Worm (Caenorhabditis elegans): ENCODE measurements around the gene C33F10.11.

C33F10.11 gene

ce11 chrII:4870691-4871090 lies 36.0 kb upstream of the C33F10.11 start, which contains the start of gene col-20:
Gene col-20, minus strand, starts transcription at chrII:4870791.
- TF ChIP-seq nhr-80 (tag; optimal IDR thresholded peaks at IDR 0.05) (no peak), Y79H2A.3 (GFP tag; conservative IDR thresholded peaks at IDR 0.05) (no peak), C06A6.2 (GFP tag; conservative IDR thresholded peaks at IDR 0.05) (no peak), T07F8.4 (tag; optimal IDR thresholded peaks at IDR 0.05) (no peak), egl-18 (GFP tag; IDR thresholded peaks at IDR 0.05) (no peak), tbx-9 (tag; optimal IDR thresholded peaks at IDR 0.05; ENCODE audit: borderline replicate concordance) (no peak), madf-8 (GFP tag; conservative IDR thresholded peaks at IDR 0.05) (no peak), madf-3 (GFP tag; IDR thresholded peaks at IDR 0.05) (no peak), mcd-1 (GFP tag; IDR thresholded peaks at IDR 0.05) (no peak), mxl-1 (tag; optimal IDR thresholded peaks at IDR 0.05) (no peak)

ce11 chrII:4869793-4870343 lies 35.2 kb upstream of the C33F10.11 start:
- TF ChIP-seq ceh-58 (GFP tag; IDR thresholded peaks at IDR 0.05) (no peak), egrh-3 (GFP tag; IDR thresholded peaks at IDR 0.05) (peak; percentile 89), K11D2.4 (GFP tag; IDR thresholded peaks at IDR 0.05) (0 out of 2 replicates have a peak, but pooled peaks have one; percentile 46), F10E7.11 (tag; optimal IDR thresholded peaks at IDR 0.05) (no peak), hlh-26 (GFP tag; conservative IDR thresholded peaks at IDR 0.05) (0 out of 2 replicates have a peak, but pooled peaks have one; percentile 11), zfh-2 (GFP tag; conservative IDR thresholded peaks at IDR 0.05) (peak; percentile 93), ztf-26 (tag; optimal IDR thresholded peaks at IDR 0.05) (peak; percentile 1), lin-26 (GFP tag; IDR thresholded peaks at IDR 0.05) (0 out of 2 replicates have a peak, but pooled peaks have one; percentile 32), Y56A3A.18 (GFP tag; IDR thresholded peaks at IDR 0.05) (no peak)

DNA sequence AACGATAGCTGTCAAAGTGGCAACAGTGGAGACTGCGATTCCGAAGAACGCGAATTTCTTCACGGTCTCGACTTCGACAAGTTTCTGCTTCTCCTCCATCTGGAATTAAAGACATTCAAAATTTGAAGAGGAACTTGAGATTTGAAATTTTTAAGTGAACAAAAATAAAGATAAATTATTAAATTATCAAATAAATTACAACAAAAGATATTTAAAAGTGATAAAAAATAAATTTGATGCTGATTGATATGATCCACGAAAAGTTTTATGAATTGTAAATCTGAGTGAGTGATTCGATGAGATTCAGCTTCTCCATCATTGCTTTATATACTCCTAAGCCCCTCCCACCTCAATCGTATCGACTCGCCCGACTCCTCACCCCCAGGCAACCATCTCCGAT lies 32.8 kb upstream of the C33F10.11 start, which contains the start of gene col-17:
col-17 (minus strand) TSS at position 101 of the 400 bp plus-strand sequence.
- no peak for TF ChIP-seq hmg-1.2 (GFP tag; IDR thresholded peaks at IDR 0.05)
- no peak for TF ChIP-seq snpc-1.1 (tag; optimal IDR thresholded peaks at IDR 0.05; ENCODE audit: insufficient read depth)
- no peak for TF ChIP-seq C17E4.6 (GFP tag; IDR thresholded peaks at IDR 0.05)
- TF ChIP-seq cebp-1 (GFP tag; IDR thresholded peaks at IDR 0.05), result no peak
- no peak for TF ChIP-seq cebp-1 (tag; optimal IDR thresholded peaks at IDR 0.05)
- no peak for TF ChIP-seq snpc-4 (GFP tag; optimal IDR thresholded peaks at IDR 0.05)
- TF ChIP-seq snpc-4 (tag; optimal IDR thresholded peaks at IDR 0.05), result no peak
- no peak for TF ChIP-seq hlh-12 (tag; optimal IDR thresholded peaks at IDR 0.05)
- no peak for TF ChIP-seq mes-4 (tag; optimal IDR thresholded peaks at IDR 0.05)
- TF ChIP-seq repo-1 (tag; optimal IDR thresholded peaks at IDR 0.05), result no peak
- no peak for TF ChIP-seq ceh-27 (GFP tag; optimal IDR thresholded peaks at IDR 0.05)
- no peak for TF ChIP-seq atf-7 (tag; optimal IDR thresholded peaks at IDR 0.05)
- no peak for TF ChIP-seq egl-44 (GFP tag; IDR thresholded peaks at IDR 0.05)

DNA sequence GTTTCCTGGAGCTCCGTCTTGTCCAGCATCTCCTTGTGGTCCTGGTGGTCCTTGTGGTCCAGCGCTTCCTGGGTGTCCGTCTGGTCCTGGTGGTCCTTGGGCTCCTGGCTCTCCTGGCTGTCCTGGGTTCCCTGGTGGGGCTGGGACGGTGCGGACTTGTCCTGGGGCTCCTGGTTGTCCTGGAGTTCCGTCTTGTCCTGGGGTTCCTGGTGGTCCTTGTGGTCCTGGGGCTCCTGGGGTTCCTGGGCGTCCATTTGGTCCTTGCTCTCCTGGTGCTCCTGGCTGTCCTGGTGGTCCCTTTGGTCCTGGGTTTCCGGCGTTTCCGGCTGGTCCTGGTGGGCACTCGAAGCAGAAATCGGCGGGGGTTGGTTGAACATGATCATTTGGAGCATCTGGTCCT lies 32.2 kb upstream of the C33F10.11 start:
- peak; percentile 77 for TF ChIP-seq zfh-2 (GFP tag; conservative IDR thresholded peaks at IDR 0.05)
- TF ChIP-seq egrh-3 (GFP tag; IDR thresholded peaks at IDR 0.05), result peak; percentile 91
- TF ChIP-seq dox-1 (GFP tag; IDR thresholded peaks at IDR 0.05), result 0 out of 2 replicates have a peak, but pooled peaks have one; percentile 33
- 0 out of 2 replicates have a peak, but pooled peaks have one; percentile 11 for TF ChIP-seq ceh-58 (GFP tag; IDR thresholded peaks at IDR 0.05)
- TF ChIP-seq egl-44 (GFP tag; IDR thresholded peaks at IDR 0.05), result 0 out of 2 replicates have a peak, but pooled peaks have one; percentile 7
